Fruit fly (Drosophila melanogaster) whole organism, embryonic: ENCODE measurements around the gene Arp3.

Experiments used
- Abd-B ChIP-seq: fragments of 200-800 bp; sonication (Bioruptor generic); optimal IDR thresholded peaks from 2 replicates; lab custom pipeline; 2018; ENCODE audit warnings: missing biosample characterization, mild to moderate bottlenecking, missing genetic modification characterization, moderate library complexity
- Bdp1 ChIP-seq: fragments of 200-800 bp; sonication (Bioruptor generic); optimal IDR thresholded peaks from 3 replicates; lab custom pipeline; 2016; ENCODE audit warnings: missing biosample characterization, missing genetic modification characterization
- CG11247 ChIP-seq: fragments of 200-800 bp; sonication (Bioruptor generic); IDR thresholded peaks from 2 replicates; pipeline ENCODE4 v1.3.6; 2022; ENCODE audit warnings: missing biosample characterization, missing genetic modification characterization
- CG15696 ChIP-seq: fragments of 200-800 bp; sonication (Bioruptor generic); optimal IDR thresholded peaks from 2 replicates; lab custom pipeline; 2019; ENCODE audit warnings: missing biosample characterization, mild to moderate bottlenecking, missing genetic modification characterization, moderate library complexity
- CG16813 ChIP-seq: fragments of 200-800 bp; sonication (Bioruptor generic); IDR thresholded peaks from 3 replicates; pipeline ENCODE4 v1.3.6; 2022; ENCODE audit warnings: missing biosample characterization, missing genetic modification characterization; ENCODE audit not compliant: partially characterized antibody
- CG17328 ChIP-seq: fragments of 200-800 bp; sonication (Bioruptor generic); IDR thresholded peaks from 2 replicates; pipeline ENCODE4 v1.3.6; 2022; ENCODE audit warnings: missing biosample characterization, missing genetic modification characterization
- CG17802 ChIP-seq: fragments of 200-800 bp; sonication (Bioruptor generic); optimal IDR thresholded peaks from 2 replicates; lab custom pipeline; 2018; ENCODE audit warnings: missing biosample characterization, mild to moderate bottlenecking, missing genetic modification characterization, moderate library complexity
- CG17912 ChIP-seq: fragments of 200-800 bp; sonication (Bioruptor generic); optimal IDR thresholded peaks from 2 replicates; lab custom pipeline; 2018; ENCODE audit warnings: missing biosample characterization, mild to moderate bottlenecking, missing genetic modification characterization
- CG18262 ChIP-seq: fragments of 200-800 bp; optimal IDR thresholded peaks from 3 replicates; lab custom pipeline; 2019; ENCODE audit warnings: missing biosample characterization, mild to moderate bottlenecking, missing genetic modification characterization, moderate library complexity
- CG1832 ChIP-seq: fragments of 200-800 bp; sonication (Bioruptor generic); optimal IDR thresholded peaks from 2 replicates; lab custom pipeline; 2017; ENCODE audit warnings: missing biosample characterization, mild to moderate bottlenecking, missing genetic modification characterization, inconsistent platforms
- CG18619 ChIP-seq: fragments of 200-800 bp; sonication (Bioruptor generic); optimal IDR thresholded peaks from 3 replicates; lab custom pipeline; 2017; ENCODE audit warnings: missing biosample characterization, mild to moderate bottlenecking, missing genetic modification characterization
- CG18764 ChIP-seq: fragments of 200-800 bp; sonication (Bioruptor generic); optimal IDR thresholded peaks from 3 replicates; lab custom pipeline; 2016; ENCODE audit warnings: missing biosample characterization, missing genetic modification characterization
- CG2120 ChIP-seq: fragments of 200-800 bp; sonication (Bioruptor generic); optimal IDR thresholded peaks from 3 replicates; lab custom pipeline; 2016; ENCODE audit warnings: missing biosample characterization, missing genetic modification characterization
- CG2199 ChIP-seq: fragments of 200-800 bp; sonication (Bioruptor generic); IDR thresholded peaks from 3 replicates; pipeline ENCODE4 v1.3.6; 2022; ENCODE audit warnings: missing biosample characterization, missing genetic modification characterization
- CG31365 ChIP-seq: fragments of 200-800 bp; sonication (Bioruptor generic); optimal IDR thresholded peaks from 2 replicates; lab custom pipeline; 2018; ENCODE audit warnings: missing biosample characterization, mild to moderate bottlenecking, missing genetic modification characterization
- CG31388 ChIP-seq: fragments of 200-800 bp; sonication (Bioruptor generic); optimal IDR thresholded peaks from 2 replicates; lab custom pipeline; 2016; ENCODE audit warnings: missing biosample characterization, missing genetic modification characterization
- CG34376 ChIP-seq: fragments of 200-800 bp; sonication (Bioruptor generic); optimal IDR thresholded peaks from 2 replicates; lab custom pipeline; 2018; ENCODE audit warnings: missing biosample characterization, mild to moderate bottlenecking, missing genetic modification characterization
- CG3838 ChIP-seq: fragments of 200-800 bp; sonication (Bioruptor generic); optimal IDR thresholded peaks from 3 replicates; lab custom pipeline; 2016; ENCODE audit warnings: missing biosample characterization, missing genetic modification characterization
- CG7928 ChIP-seq: fragments of 200-800 bp; sonication (Bioruptor generic); optimal IDR thresholded peaks from 2 replicates; lab custom pipeline; 2017; ENCODE audit warnings: missing biosample characterization, mild to moderate bottlenecking, missing genetic modification characterization
- CG7963 ChIP-seq: fragments of 200-800 bp; sonication (Bioruptor generic); IDR thresholded peaks from 3 replicates; pipeline ENCODE4 v1.3.6; 2022; ENCODE audit warnings: missing biosample characterization, missing genetic modification characterization; ENCODE audit not compliant: partially characterized antibody
- CG8359 ChIP-seq: fragments of 200-800 bp; sonication (Bioruptor generic); optimal IDR thresholded peaks from 2 replicates; lab custom pipeline; 2017; ENCODE audit warnings: missing biosample characterization, mild to moderate bottlenecking, missing genetic modification characterization, borderline replicate concordance
- CG9215 ChIP-seq: fragments of 200-800 bp; sonication (Bioruptor generic); IDR thresholded peaks from 2 replicates; pipeline ENCODE4 v1.3.6; 2022; ENCODE audit warnings: missing biosample characterization, missing genetic modification characterization
- CG9876 ChIP-seq: fragments of 200-800 bp; sonication (Bioruptor generic); optimal IDR thresholded peaks from 2 replicates; lab custom pipeline; 2016; ENCODE audit warnings: missing biosample characterization, missing genetic modification characterization
- Dek ChIP-seq: fragments of 200-800 bp; sonication (Bioruptor generic); optimal IDR thresholded peaks from 3 replicates; lab custom pipeline; 2019; ENCODE audit warnings: missing biosample characterization, mild to moderate bottlenecking, missing genetic modification characterization, moderate library complexity
- Lim3 ChIP-seq: fragments of 200-800 bp; sonication (Bioruptor generic); IDR thresholded peaks from 2 replicates; pipeline ENCODE4 v1.3.6; 2022; ENCODE audit warnings: missing biosample characterization, missing genetic modification characterization
- Mrtf ChIP-seq: fragments of 200-800 bp; sonication (Bioruptor generic); IDR thresholded peaks from 3 replicates; pipeline ENCODE4 v1.3.6; 2022; ENCODE audit warnings: missing biosample characterization, missing genetic modification characterization
- NFAT ChIP-seq: fragments of 200-800 bp; sonication (Bioruptor generic); IDR thresholded peaks from 2 replicates; pipeline ENCODE4 v1.3.6; 2022; ENCODE audit warnings: missing biosample characterization, missing genetic modification characterization
- Pdp1 ChIP-seq, 2 experiments: fragments of 200-800 bp; sonication (Bioruptor generic); optimal IDR thresholded peaks; 3 replicates each; lab custom pipeline; 2016; ENCODE audit warnings: missing biosample characterization in 2 of 2, missing genetic modification characterization in 2 of 2, mild to moderate bottlenecking in 1 of 2, moderate library complexity in 1 of 2
- Rfx ChIP-seq: fragments of 200-800 bp; sonication (Bioruptor generic); IDR thresholded peaks from 2 replicates; pipeline ENCODE4 v1.3.6; 2022; ENCODE audit warnings: missing biosample characterization, missing genetic modification characterization
- Ssrp ChIP-seq: fragments of 200-800 bp; sonication (Bioruptor generic); optimal IDR thresholded peaks from 2 replicates; lab custom pipeline; 2018; ENCODE audit warnings: missing biosample characterization, mild to moderate bottlenecking, missing genetic modification characterization, moderate library complexity
- amos ChIP-seq: fragments of 200-800 bp; sonication (Bioruptor generic); IDR thresholded peaks from 2 replicates; pipeline ENCODE4 v1.3.6; 2022; ENCODE audit warnings: missing biosample characterization, missing genetic modification characterization; ENCODE audit not compliant: partially characterized antibody
- ara ChIP-seq: fragments of 200-800 bp; sonication (Bioruptor generic); IDR thresholded peaks from 2 replicates; pipeline ENCODE4 v1.3.6; 2022; ENCODE audit warnings: missing biosample characterization, missing genetic modification characterization
- ase ChIP-seq: fragments of 200-800 bp; sonication (Bioruptor generic); IDR thresholded peaks from 3 replicates; pipeline ENCODE4 v1.3.6; 2022; ENCODE audit warnings: missing biosample characterization, missing genetic modification characterization
- ci ChIP-seq: fragments of 200-800 bp; sonication (Bioruptor generic); IDR thresholded peaks from 3 replicates; pipeline ENCODE4 v1.3.6; 2022; ENCODE audit warnings: missing biosample characterization, missing genetic modification characterization
- crol ChIP-seq: fragments of 200-800 bp; sonication (Bioruptor generic); IDR thresholded peaks from 2 replicates; pipeline ENCODE4 v1.3.6; 2022; ENCODE audit warnings: missing biosample characterization, missing genetic modification characterization
- dati ChIP-seq: fragments of 200-800 bp; sonication (Bioruptor generic); IDR thresholded peaks from 2 replicates; pipeline ENCODE4 v1.3.6; 2022; ENCODE audit warnings: missing biosample characterization, missing genetic modification characterization
- dysf ChIP-seq: fragments of 200-800 bp; sonication (Bioruptor generic); IDR thresholded peaks from 3 replicates; pipeline ENCODE4 v1.3.6; 2022; ENCODE audit warnings: missing biosample characterization, missing genetic modification characterization
- fd3F ChIP-seq: fragments of 200-800 bp; sonication (Bioruptor generic); optimal IDR thresholded peaks from 2 replicates; lab custom pipeline; 2018; ENCODE audit warnings: missing biosample characterization, mild to moderate bottlenecking, missing genetic modification characterization, moderate library complexity
- gt ChIP-seq: fragments of 200-800 bp; sonication (Bioruptor generic); IDR thresholded peaks from 2 replicates; pipeline ENCODE4 v1.3.6; 2022; ENCODE audit warnings: missing biosample characterization, missing genetic modification characterization
- insv ChIP-seq, 2 experiments: fragments of 200-800 bp; sonication (Bioruptor generic); optimal IDR thresholded peaks; 3 replicates each; lab custom pipeline; 2016 to 2018; ENCODE audit warnings: missing biosample characterization in 2 of 2, missing genetic modification characterization in 2 of 2
- kah ChIP-seq: fragments of 200-800 bp; sonication (Bioruptor generic); optimal IDR thresholded peaks from 2 replicates; lab custom pipeline; 2018; ENCODE audit warnings: missing biosample characterization, mild to moderate bottlenecking, missing genetic modification characterization
- ken ChIP-seq: fragments of 200-800 bp; sonication (Bioruptor generic); IDR thresholded peaks from 3 replicates; pipeline ENCODE4 v1.3.6; 2022; ENCODE audit warnings: missing biosample characterization, missing genetic modification characterization
- lov ChIP-seq, 2 experiments: fragments of 200-800 bp in 1 of 2; fragments of >200 bp in 1 of 2; sonication (Bioruptor generic) in 1 of 2; IDR thresholded peaks in 1 of 2; optimal IDR thresholded peaks in 1 of 2; 2 replicates in 1 of 2; 3 replicates in 1 of 2; pipeline versions ENCODE4 v1.3.6 to Lab custom; 2017 to 2022; ENCODE audit warnings: missing biosample characterization in 1 of 2, missing genetic modification characterization in 1 of 2
- luna ChIP-seq: fragments of 200-800 bp; sonication (Bioruptor generic); optimal IDR thresholded peaks from 2 replicates; lab custom pipeline; 2016; ENCODE audit warnings: missing biosample characterization, missing genetic modification characterization
- nom ChIP-seq: fragments of 200-800 bp; sonication (Bioruptor generic); optimal IDR thresholded peaks from 2 replicates; lab custom pipeline; 2017; ENCODE audit warnings: missing biosample characterization, missing genetic modification characterization, mild to moderate bottlenecking, moderate library complexity, missing genetic modification reagents
- pzg ChIP-seq: fragments of 200-800 bp; sonication (Bioruptor generic); optimal IDR thresholded peaks from 3 replicates; lab custom pipeline; 2018; ENCODE audit warnings: missing biosample characterization, mild to moderate bottlenecking, missing genetic modification characterization, moderate library complexity
- sd ChIP-seq: fragments of 200-800 bp; sonication (Bioruptor generic); optimal IDR thresholded peaks from 3 replicates; lab custom pipeline; 2018; ENCODE audit warnings: missing biosample characterization, mild to moderate bottlenecking, missing genetic modification characterization, moderate library complexity
- sisA ChIP-seq: fragments of 200-800 bp; sonication (Bioruptor generic); IDR thresholded peaks from 2 replicates; pipeline ENCODE4 v1.3.6; 2022; ENCODE audit warnings: missing biosample characterization, missing genetic modification characterization
- tap ChIP-seq: fragments of 200-800 bp; optimal IDR thresholded peaks from 3 replicates; lab custom pipeline; 2019; ENCODE audit warnings: missing biosample characterization, mild to moderate bottlenecking, missing genetic modification characterization, moderate library complexity
- zen2 ChIP-seq: fragments of 200-800 bp; sonication (Bioruptor generic); IDR thresholded peaks from 3 replicates; pipeline ENCODE4 v1.3.6; 2022; ENCODE audit warnings: missing biosample characterization, missing genetic modification characterization; ENCODE audit not compliant: partially characterized antibody

Gene Arp3

dm6 chr3L:8097101-8097500 lies 18.6 kb downstream of the Arp3 start (continued):
- no peak for TF ChIP-seq Lim3 (GFP tag; lab: Robert Waterston, UW)
- no peak for TF ChIP-seq CG9215 (GFP tag; lab: Robert Waterston, UW)
- no peak for TF ChIP-seq CG7963
- no peak for TF ChIP-seq CG17912 (GFP tag; lab: Kevin White, UChicago)
- no peak for TF ChIP-seq gt
- TF ChIP-seq pzg (GFP tag; lab: Kevin White, UChicago), result no peak
- no peak for TF ChIP-seq amos
- 0 out of 2 replicates have a peak, but pooled peaks have one; percentile 17 for TF ChIP-seq Rfx (GFP tag; lab: Robert Waterston, UW)
- no peak for TF ChIP-seq ken (GFP tag; lab: Robert Waterston, UW)
- no peak for TF ChIP-seq CG17328 (GFP tag; lab: Robert Waterston, UW)
- TF ChIP-seq Pdp1 (GFP tag; optimal IDR thresholded peaks at IDR 0.05; lab: Kevin White, UChicago), result peak in 1 of 2 experiments; percentile 51
- TF ChIP-seq CG8359 (GFP tag; lab: Kevin White, UChicago), result no peak
- no peak for TF ChIP-seq dati
- TF ChIP-seq insv (GFP tag; optimal IDR thresholded peaks at IDR 0.05; lab: Kevin White, UChicago), result no peak
- peak; percentile 65 for TF ChIP-seq sd
- no peak for TF ChIP-seq Abd-B (GFP tag; lab: Kevin White, UChicago)
- peak; percentile 86 for TF ChIP-seq CG34376 (GFP tag; lab: Kevin White, UChicago)
- TF ChIP-seq Bdp1 (GFP tag; lab: Kevin White, UChicago), result no peak
- TF ChIP-seq ara (GFP tag; lab: Robert Waterston, UW), result no peak

- TF ChIP-seq CG31365 (peak; percentile 46), CG3838 (GFP tag; lab: Kevin White, UChicago) (peak; percentile 67), CG2199 (GFP tag; lab: Robert Waterston, UW) (no peak; the same call in 2 of the 3 replicates), CG2120 (GFP tag; lab: Kevin White, UChicago) (peak; percentile 97), CG7928 (GFP tag; lab: Kevin White, UChicago) (peak; percentile 79), CG18764 (GFP tag; lab: Kevin White, UChicago) (peak; percentile 76), NFAT (GFP tag; lab: Robert Waterston, UW) (peak; percentile 92), kah (GFP tag; lab: Kevin White, UChicago) (peak; percentile 81), ci (GFP tag; lab: Robert Waterston, UW) (peak; percentile 83), CG15696 (tag; lab: Kevin White, UChicago) (peak; percentile 68), Dek (tag; lab: Kevin White, UChicago) (peak; percentile 99), Ssrp (tag; lab: Kevin White, UChicago) (peak; percentile 88), CG18262 (tag; lab: Kevin White, UChicago) (peak; percentile 85), sisA (peak; percentile 89), CG31388 (peak; percentile 79), dysf (GFP tag; lab: Robert Waterston, UW) (peak; percentile 98), zen2 (GFP tag; lab: Robert Waterston, UW) (no peak), CG17802 (tag; lab: Kevin White, UChicago) (peak; percentile 55), CG1832 (GFP tag; lab: Kevin White, UChicago) (no peak), CG16813 (GFP tag; lab: Robert Waterston, UW) (no peak), luna (GFP tag; lab: Kevin White, UChicago) (peak; percentile 82), nom (GFP tag; lab: Kevin White, UChicago) (no peak), CG18619 (GFP tag; lab: Kevin White, UChicago) (peak; percentile 97), Mrtf (GFP tag; lab: Robert Waterston, UW) (peak; percentile 93), CG9876 (GFP tag; lab: Kevin White, UChicago) (peak; percentile 82), lov (optimal IDR thresholded peaks at IDR 0.05; lab: Kevin White, UChicago) (no peak), lov (GFP tag; IDR thresholded peaks at IDR 0.05; lab: Robert Waterston, UW) (peak; percentile 60; the same call in 1 of the 3 replicates), ase (GFP tag; lab: Robert Waterston, UW) (peak; percentile 88), crol (GFP tag; lab: Robert Waterston, UW) (peak; percentile 40; the same call in 1 of the 2 replicates), tap (tag; lab: Kevin White, UChicago) (peak; percentile 89), fd3F (GFP tag; lab: Kevin White, UChicago) (peak; percentile 97), CG11247 (GFP tag; lab: Robert Waterston, UW) (peak; percentile 96)
Measured at dm6 chr3L:8096106-8096558, 19.6 kb downstream of the Arp3 start.
